Fruit fly (Drosophila melanogaster) whole organism, embryonic: Measurements from ENCODE around the gene jb.

Experiments used
- CG10543 ChIP-seq: fragments of 200-800 bp; sonication (Bioruptor generic); optimal IDR thresholded peaks from 3 replicates; lab custom pipeline; 2017; ENCODE audit warnings: missing biosample characterization, mild to moderate bottlenecking, missing genetic modification characterization, moderate library complexity
- CG11695 ChIP-seq: fragments of 200-800 bp; sonication (Bioruptor generic); IDR thresholded peaks from 3 replicates; pipeline ENCODE4 v1.3.6; 2022; ENCODE audit warnings: missing biosample characterization, missing genetic modification characterization
- CG12769 ChIP-seq: fragments of 200-800 bp; sonication (Bioruptor generic); optimal IDR thresholded peaks from 2 replicates; lab custom pipeline; 2019; ENCODE audit warnings: missing biosample characterization, mild to moderate bottlenecking, missing genetic modification characterization, moderate library complexity
- CG13775 ChIP-seq: fragments of 200-800 bp; sonication (Bioruptor generic); optimal IDR thresholded peaks from 3 replicates; lab custom pipeline; 2017; ENCODE audit warnings: missing biosample characterization, mild to moderate bottlenecking, missing genetic modification characterization
- CG1647 ChIP-seq: fragments of 200-800 bp; sonication (Bioruptor generic); optimal IDR thresholded peaks from 3 replicates; lab custom pipeline; 2016; ENCODE audit warnings: missing biosample characterization, missing genetic modification characterization
- CG16779 ChIP-seq: fragments of 200-800 bp; sonication (Bioruptor generic); IDR thresholded peaks from 2 replicates; pipeline ENCODE4 v1.3.6; 2022; ENCODE audit warnings: missing biosample characterization, missing genetic modification characterization
- CG2116 ChIP-seq: fragments of 200-800 bp; sonication (Bioruptor generic); optimal IDR thresholded peaks from 3 replicates; lab custom pipeline; 2018; ENCODE audit warnings: missing biosample characterization, mild to moderate bottlenecking, missing genetic modification characterization
- CG2120 ChIP-seq: fragments of 200-800 bp; sonication (Bioruptor generic); optimal IDR thresholded peaks from 3 replicates; lab custom pipeline; 2016; ENCODE audit warnings: missing biosample characterization, missing genetic modification characterization
- CG2202 ChIP-seq: fragments of 200-800 bp; sonication (Bioruptor generic); optimal IDR thresholded peaks from 2 replicates; lab custom pipeline; 2018; ENCODE audit warnings: missing biosample characterization, mild to moderate bottlenecking, missing genetic modification characterization
- CG2678 ChIP-seq: fragments of 200-800 bp; sonication (Bioruptor generic); optimal IDR thresholded peaks from 3 replicates; lab custom pipeline; 2019; ENCODE audit warnings: missing biosample characterization, mild to moderate bottlenecking, missing genetic modification characterization, moderate library complexity
- CG33557 ChIP-seq: fragments of 200-800 bp; sonication (Bioruptor generic); optimal IDR thresholded peaks from 2 replicates; lab custom pipeline; 2019; ENCODE audit warnings: missing biosample characterization, mild to moderate bottlenecking, missing genetic modification characterization, moderate library complexity
- CG3847 ChIP-seq: fragments of 200-800 bp; sonication (Bioruptor generic); IDR thresholded peaks from 2 replicates; pipeline ENCODE4 v1.3.6; 2022; ENCODE audit warnings: missing biosample characterization, missing genetic modification characterization
- CG42726 ChIP-seq: fragments of 200-800 bp; sonication (Bioruptor generic); IDR thresholded peaks from 2 replicates; pipeline ENCODE4 v1.3.6; 2022; ENCODE audit warnings: missing biosample characterization, missing genetic modification characterization; ENCODE audit not compliant: partially characterized antibody
- CG6272 ChIP-seq: fragments of 200-800 bp; sonication (Bioruptor generic); IDR thresholded peaks from 2 replicates; pipeline ENCODE4 v1.3.6; 2022; ENCODE audit warnings: missing biosample characterization, missing genetic modification characterization
- CG6854 ChIP-seq: fragments of 200-800 bp; sonication (Bioruptor generic); optimal IDR thresholded peaks from 3 replicates; lab custom pipeline; 2017; ENCODE audit warnings: missing biosample characterization, mild to moderate bottlenecking, missing genetic modification characterization
- CG7357 ChIP-seq: fragments of 200-800 bp; sonication (Bioruptor generic); IDR thresholded peaks from 3 replicates; pipeline ENCODE4 v1.3.6; 2022; ENCODE audit warnings: missing biosample characterization, missing genetic modification characterization
- CG8359 ChIP-seq: fragments of 200-800 bp; sonication (Bioruptor generic); optimal IDR thresholded peaks from 2 replicates; lab custom pipeline; 2017; ENCODE audit warnings: missing biosample characterization, mild to moderate bottlenecking, missing genetic modification characterization, borderline replicate concordance
- CG8478 ChIP-seq: fragments of >200 bp; optimal IDR thresholded peaks from 2 replicates; lab custom pipeline; 2018
- CTCF ChIP-seq: fragments of 200-800 bp; sonication (Bioruptor generic); optimal IDR thresholded peaks from 2 replicates; lab custom pipeline; 2017; ENCODE audit warnings: missing biosample characterization, mild to moderate bottlenecking, missing genetic modification characterization, moderate library complexity
- D ChIP-seq, 2 experiments: fragments of 200-800 bp in 1 of 2; fragments of >200 bp in 1 of 2; sonication (Bioruptor generic) in 1 of 2; optimal IDR thresholded peaks; 2 replicates in 1 of 2; 3 replicates in 1 of 2; lab custom pipeline; 2017; ENCODE audit warnings: mild to moderate bottlenecking in 1 of 2, missing biosample characterization in 1 of 2, missing genetic modification characterization in 1 of 2, missing genetic modification reagents in 1 of 2
- Dip3 ChIP-seq: fragments of 200-800 bp; sonication (Bioruptor generic); optimal IDR thresholded peaks from 3 replicates; lab custom pipeline; 2016; ENCODE audit warnings: missing biosample characterization, missing genetic modification characterization
- Dp ChIP-seq: fragments of 200-800 bp; sonication (Bioruptor generic); optimal IDR thresholded peaks from 2 replicates; lab custom pipeline; 2018; ENCODE audit warnings: missing biosample characterization, mild to moderate bottlenecking, missing genetic modification characterization, moderate library complexity
- Dref ChIP-seq: fragments of 200-800 bp; sonication (Bioruptor generic); IDR thresholded peaks from 2 replicates; pipeline ENCODE4 v1.3.6; 2022; ENCODE audit warnings: missing biosample characterization, missing genetic modification characterization
- Hsf ChIP-seq: fragments of 200-800 bp; sonication (Bioruptor generic); optimal IDR thresholded peaks from 3 replicates; lab custom pipeline; 2016; ENCODE audit warnings: missing biosample characterization, missing genetic modification characterization
- MBD-R2 ChIP-seq: fragments of 200-800 bp; sonication (Bioruptor generic); IDR thresholded peaks from 2 replicates; pipeline ENCODE4 v1.3.6; 2022; ENCODE audit warnings: missing biosample characterization, missing genetic modification characterization
- Meics ChIP-seq: fragments of 200-800 bp; sonication (Bioruptor generic); optimal IDR thresholded peaks from 2 replicates; lab custom pipeline; 2017; ENCODE audit warnings: missing biosample characterization, mild to moderate bottlenecking, missing genetic modification characterization
- Scr ChIP-seq: fragments of 200-800 bp; sonication (Bioruptor generic); IDR thresholded peaks from 2 replicates; pipeline ENCODE4 v1.3.6; 2022; ENCODE audit warnings: missing biosample characterization, missing genetic modification characterization; ENCODE audit not compliant: partially characterized antibody
- Sry-β ChIP-seq: fragments of 200-800 bp; sonication (Bioruptor generic); optimal IDR thresholded peaks from 2 replicates; lab custom pipeline; 2018; ENCODE audit warnings: missing biosample characterization, mild to moderate bottlenecking, missing genetic modification characterization, moderate library complexity
- Sry-δ ChIP-seq: fragments of 200-800 bp; sonication (Bioruptor generic); optimal IDR thresholded peaks from 2 replicates; lab custom pipeline; 2016; ENCODE audit warnings: missing biosample characterization, missing genetic modification characterization
- danr ChIP-seq: fragments of 200-800 bp; sonication (Bioruptor generic); IDR thresholded peaks from 2 replicates; pipeline ENCODE4 v1.3.6; 2022; ENCODE audit warnings: missing biosample characterization, missing genetic modification characterization
- ewg ChIP-seq: fragments of 200-800 bp; sonication (Bioruptor generic); optimal IDR thresholded peaks from 3 replicates; lab custom pipeline; 2017; ENCODE audit warnings: mild to moderate bottlenecking, missing biosample characterization, missing genetic modification reagents, missing genetic modification characterization
- fd96Cb ChIP-seq: fragments of 200-800 bp; sonication (Bioruptor generic); optimal IDR thresholded peaks from 2 replicates; lab custom pipeline; 2018; ENCODE audit warnings: missing biosample characterization, mild to moderate bottlenecking, missing genetic modification characterization, moderate library complexity
- hkb ChIP-seq, 2 experiments: fragments of 200-800 bp in 1 of 2; fragments of >200 bp in 1 of 2; sonication (Bioruptor generic) in 1 of 2; IDR thresholded peaks in 1 of 2; optimal IDR thresholded peaks in 1 of 2; 2 replicates each; pipeline versions ENCODE4 v1.3.6 to Lab custom; 2017 to 2022; ENCODE audit warnings: missing biosample characterization in 1 of 2, missing genetic modification characterization in 1 of 2
- kay ChIP-seq: fragments of 200-800 bp; sonication (Bioruptor generic); optimal IDR thresholded peaks from 2 replicates; lab custom pipeline; 2016; ENCODE audit warnings: missing biosample characterization, missing genetic modification characterization
- luna ChIP-seq: fragments of 200-800 bp; sonication (Bioruptor generic); optimal IDR thresholded peaks from 2 replicates; lab custom pipeline; 2016; ENCODE audit warnings: missing biosample characterization, missing genetic modification characterization
- mld ChIP-seq: fragments of 200-800 bp; sonication (Bioruptor generic); IDR thresholded peaks from 3 replicates; pipeline ENCODE4 v1.3.6; 2022; ENCODE audit warnings: missing biosample characterization, missing genetic modification characterization; ENCODE audit not compliant: partially characterized antibody
- pan ChIP-seq, 4 experiments: fragments of >200 bp in 3 of 4; fragments of 200-800 bp in 1 of 4; sonication (Bioruptor generic) in 1 of 4; optimal IDR thresholded peaks in 3 of 4; IDR thresholded peaks in 1 of 4; 2 replicates each; pipeline versions ENCODE4 v1.3.6 to Lab custom; 2017 to 2022; ENCODE audit warnings: missing biosample characterization in 2 of 4, missing genetic modification characterization in 2 of 4, mixed read lengths in 1 of 4
- pfk ChIP-seq: fragments of 200-800 bp; sonication (Bioruptor generic); optimal IDR thresholded peaks from 2 replicates; lab custom pipeline; 2018; ENCODE audit warnings: missing biosample characterization, mild to moderate bottlenecking, missing genetic modification characterization, moderate library complexity
- phol ChIP-seq: fragments of 200-800 bp; sonication (Bioruptor generic); optimal IDR thresholded peaks from 3 replicates; lab custom pipeline; 2018; ENCODE audit warnings: missing biosample characterization, mild to moderate bottlenecking, missing genetic modification characterization, moderate library complexity
- pnt ChIP-seq: fragments of 200-800 bp; sonication (Bioruptor generic); optimal IDR thresholded peaks from 3 replicates; lab custom pipeline; 2016; ENCODE audit warnings: missing biosample characterization, missing genetic modification characterization
- psq ChIP-seq: fragments of 200-800 bp; sonication (Bioruptor generic); optimal IDR thresholded peaks from 2 replicates; lab custom pipeline; 2017; ENCODE audit warnings: missing biosample characterization, missing genetic modification characterization
- ro ChIP-seq: fragments of 200-800 bp; sonication (Bioruptor generic); IDR thresholded peaks from 2 replicates; pipeline ENCODE4 v1.3.6; 2022; ENCODE audit warnings: missing biosample characterization, missing genetic modification characterization
- salm ChIP-seq: fragments of 200-800 bp; sonication (Bioruptor generic); optimal IDR thresholded peaks from 2 replicates; lab custom pipeline; 2018; ENCODE audit warnings: missing biosample characterization, mild to moderate bottlenecking, missing genetic modification characterization
- seq ChIP-seq: fragments of 200-800 bp; sonication (Bioruptor generic); IDR thresholded peaks from 2 replicates; pipeline ENCODE4 v1.3.6; 2022; ENCODE audit warnings: missing biosample characterization, missing genetic modification characterization
- sima ChIP-seq: fragments of 200-800 bp; sonication (Bioruptor generic); optimal IDR thresholded peaks from 2 replicates; lab custom pipeline; 2016; ENCODE audit warnings: missing biosample characterization, missing genetic modification characterization
- slou ChIP-seq: fragments of 200-800 bp; sonication (Bioruptor generic); optimal IDR thresholded peaks from 3 replicates; lab custom pipeline; 2016; ENCODE audit warnings: missing biosample characterization, missing genetic modification characterization
- sug ChIP-seq: fragments of 200-800 bp; optimal IDR thresholded peaks from 2 replicates; lab custom pipeline; 2019; ENCODE audit warnings: missing biosample characterization, mild to moderate bottlenecking, missing genetic modification characterization, moderate library complexity
- vnd ChIP-seq: fragments of 200-800 bp; sonication (Bioruptor generic); IDR thresholded peaks from 3 replicates; pipeline ENCODE4 v1.3.6; 2022; ENCODE audit warnings: missing biosample characterization, missing genetic modification characterization; ENCODE audit not compliant: partially characterized antibody

The jb gene

dm6 chrX:20429482-20430204 is 39.0 kb upstream of the jb start, which contains the start of the genes CG11710 and mal (continued):
- TF ChIP-seq phol (tag; lab: Kevin White, UChicago) (peak; percentile 87), MBD-R2 (peak; percentile 41), CG2120 (GFP tag; lab: Kevin White, UChicago) (peak; percentile 85), CG2116 (GFP tag; lab: Kevin White, UChicago) (peak; percentile 69), CG10543 (peak; percentile 62), CG33557 (GFP tag; lab: Kevin White, UChicago) (no peak), ro (no peak), CG11695 (GFP tag; lab: Robert Waterston, UW) (peak; percentile 79; the same call in 2 of the 3 replicates), CG7357 (GFP tag; lab: Robert Waterston, UW) (peak; percentile 71), Dip3 (peak; percentile 84), luna (peak; percentile 4), kay (GFP tag; lab: Kevin White, UChicago) (peak; percentile 54), CG12769 (no peak), Meics (GFP tag; lab: Kevin White, UChicago) (peak; percentile 85), CG8478 (lab: Kevin White, UChicago) (no peak), vnd (GFP tag; lab: Robert Waterston, UW) (peak; percentile 29; the same call in 1 of the 3 replicates), CG8359 (GFP tag; lab: Kevin White, UChicago) (peak; percentile 58), CG13775 (GFP tag; lab: Kevin White, UChicago) (peak; percentile 69), CG6854 (peak; percentile 70), hkb (optimal IDR thresholded peaks at IDR 0.05; lab: Kevin White, UChicago) (no peak), hkb (GFP tag; IDR thresholded peaks at IDR 0.05; lab: Robert Waterston, UW) (peak; percentile 63), CG16779 (no peak), CG6272 (peak; percentile 42; the same call in 1 of the 2 replicates), Sry-β (GFP tag; lab: Kevin White, UChicago) (peak; percentile 25), CG2202 (peak; percentile 36), sima (GFP tag; lab: Kevin White, UChicago) (no peak), Hsf (GFP tag; lab: Kevin White, UChicago) (peak; percentile 80), Dref (peak; percentile 61), fd96Cb (tag; lab: Kevin White, UChicago) (peak; percentile 81), sug (peak; percentile 81), slou (peak; percentile 69), pnt (GFP tag; lab: Kevin White, UChicago) (peak; percentile 43), CG2678 (tag; lab: Kevin White, UChicago) (peak; percentile 91), psq (GFP tag; lab: Kevin White, UChicago) (no peak), CG3847 (peak; percentile 68), Sry-δ (GFP tag; lab: Kevin White, UChicago) (peak; percentile 36), Dp (GFP tag; lab: Kevin White, UChicago) (peak; percentile 12), CG1647 (GFP tag; lab: Kevin White, UChicago) (peak; percentile 70), seq (peak; percentile 76), CG42726 (GFP tag; lab: Robert Waterston, UW) (no peak), pan (optimal IDR thresholded peaks at IDR 0.05; lab: Kevin White, UChicago) (no peak), pan (GFP tag; optimal IDR thresholded peaks at IDR 0.05 in 1 of 2, IDR thresholded peaks at IDR 0.05 in 1 of 2) (peak in 1 of 2 experiments; percentile 64), CTCF (GFP tag; lab: Kevin White, UChicago) (peak; percentile 5), mld (GFP tag; lab: Robert Waterston, UW) (no peak), ewg (GFP tag; lab: Kevin White, UChicago) (peak; percentile 42), D (optimal IDR thresholded peaks at IDR 0.05; lab: Kevin White, UChicago) (no peak), D (GFP tag; optimal IDR thresholded peaks at IDR 0.05; lab: Kevin White, UChicago) (no peak), salm (peak; percentile 9), danr (GFP tag; lab: Robert Waterston, UW) (peak; percentile 44; the same call in 1 of the 2 replicates), Scr (GFP tag; lab: Robert Waterston, UW) (peak; percentile 53), pfk (peak; percentile 14)
